Worm (Caenorhabditis elegans) whole organism, L3 larva: Measurements from ENCODE around the gene fbxa-75.

Experiments
- ceh-82 ChIP-seq: fragments of 150-350 bp; optimal IDR thresholded peaks from 2 replicates; lab custom pipeline; 2014; ENCODE audit warnings: missing biosample characterization, missing genetic modification characterization
- daf-12 ChIP-seq: fragments of 150-350 bp; optimal IDR thresholded peaks from 2 replicates; lab custom pipeline; 2014; ENCODE audit warnings: missing biosample characterization, missing genetic modification reagents, missing genetic modification characterization
- egl-5 ChIP-seq: fragments of 150-350 bp; optimal IDR thresholded peaks from 2 replicates; lab custom pipeline; 2017; ENCODE audit warnings: missing biosample characterization, missing genetic modification reagents, missing genetic modification characterization, inconsistent platforms
- elt-1 ChIP-seq: fragments of 150-350 bp; optimal IDR thresholded peaks from 2 replicates; lab custom pipeline; 2014; ENCODE audit warnings: missing biosample characterization, missing genetic modification characterization
- fkh-10 ChIP-seq: sonication (generic microtip); optimal IDR thresholded peaks from 2 replicates; lab custom pipeline; 2017; ENCODE audit warnings: missing biosample characterization, missing genetic modification reagents, missing genetic modification characterization
- fos-1 ChIP-seq: fragments of 150-350 bp; optimal IDR thresholded peaks from 2 replicates; lab custom pipeline; 2014; ENCODE audit warnings: missing biosample characterization, missing genetic modification characterization
- hmg-11 ChIP-seq: sonication (generic microtip); optimal IDR thresholded peaks from 2 replicates; lab custom pipeline; 2016; ENCODE audit warnings: missing genetic modification characterization, missing compliant biosample characterization
- jun-1 ChIP-seq: fragments of 150-350 bp; optimal IDR thresholded peaks from 2 replicates; lab custom pipeline; 2014; ENCODE audit warnings: missing biosample characterization, missing genetic modification reagents, missing genetic modification characterization
- lin-15B ChIP-seq: fragments of 150-350 bp; optimal IDR thresholded peaks from 2 replicates; lab custom pipeline; 2014; ENCODE audit warnings: missing biosample characterization, missing genetic modification characterization
- mdl-1 ChIP-seq: fragments of 150-350 bp; optimal IDR thresholded peaks from 2 replicates; lab custom pipeline; 2014; ENCODE audit warnings: missing biosample characterization, missing genetic modification characterization
- zag-1 ChIP-seq: fragments of 150-350 bp; optimal IDR thresholded peaks from 2 replicates; lab custom pipeline; 2014; ENCODE audit warnings: missing biosample characterization, missing genetic modification characterization

The fbxa-75 gene

DNA sequence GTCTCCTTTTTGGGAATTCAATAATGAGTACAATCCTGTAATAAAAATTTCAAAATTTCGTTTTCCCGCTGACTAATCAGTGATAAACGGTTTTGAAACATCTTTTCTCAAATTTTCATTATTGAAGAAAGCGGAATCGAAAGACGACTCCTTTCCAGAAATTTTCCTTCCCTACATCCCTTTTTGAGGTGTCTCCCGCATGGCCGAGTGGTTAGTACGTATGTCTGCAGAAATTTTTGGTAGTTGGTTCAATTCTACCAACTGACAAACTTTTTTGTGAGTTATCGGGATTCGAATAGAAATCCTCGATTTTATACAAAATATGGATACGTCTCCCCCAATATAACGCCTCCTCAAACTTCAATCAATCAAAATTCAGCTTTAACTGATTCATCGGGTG is 51.0 kb downstream of the fbxa-75 start:
- TF ChIP-seq daf-12 (tag; lab: Kevin White, UChicago) (no peak), zag-1 (no peak), fos-1 (tag; lab: Kevin White, UChicago) (no peak), mdl-1 (tag; lab: Kevin White, UChicago) (no peak), lin-15B (tag; lab: Kevin White, UChicago) (no peak), egl-5 (tag; lab: Kevin White, UChicago) (no peak), ceh-82 (tag; lab: Kevin White, UChicago) (no peak), jun-1 (tag; lab: Kevin White, UChicago) (no peak), elt-1 (no peak), hmg-11 (no peak), fkh-10 (no peak)
